Worm (Caenorhabditis elegans) whole organism, young adult: ENCODE data around the gene F22E5.2.

Experiments
- B0019.2 ChIP-seq: fragments of 200-800 bp; sonication (Bioruptor generic); conservative IDR thresholded peaks from 2 replicates; pipeline ENCODE4 v1.3.6; 2022; ENCODE audit warnings: missing genetic modification reagents, missing genetic modification characterization, missing compliant biosample characterization
- F49E8.2 ChIP-seq: sonication (generic microtip); optimal IDR thresholded peaks from 3 replicates; lab custom pipeline; 2017; ENCODE audit warnings: missing genetic modification characterization, mild to moderate bottlenecking, missing compliant biosample characterization, antibody characterized with exemption, moderate library complexity; ENCODE audit not compliant: insufficient read depth
- F55B11.4 ChIP-seq: sonication (generic microtip); optimal IDR thresholded peaks from 2 replicates; lab custom pipeline; 2016; ENCODE audit warnings: missing compliant biosample characterization, missing genetic modification characterization, borderline replicate concordance; ENCODE audit not compliant: insufficient read depth
- madf-10 ChIP-seq: sonication (generic microtip); optimal IDR thresholded peaks from 2 replicates; lab custom pipeline; 2016; ENCODE audit warnings: mild to moderate bottlenecking, missing genetic modification characterization, missing compliant biosample characterization
- rpc-1 ChIP-seq, 2 experiments: fragments of 150-350 bp in 1 of 2; sonication (generic microtip) in 1 of 2; optimal IDR thresholded peaks; 2 replicates each; lab custom pipeline; 2014 to 2018; ENCODE audit warnings: missing biosample characterization in 1 of 2, missing genetic modification characterization in 1 of 2, missing genetic modification reagents in 1 of 2, missing genotype in 1 of 2
- ztf-28 ChIP-seq: fragments of 200-800 bp; sonication (Bioruptor generic); IDR thresholded peaks from 2 replicates; pipeline ENCODE4 v1.3.6; 2022; ENCODE audit warnings: missing genetic modification reagents, missing genetic modification characterization, missing compliant biosample characterization

DNA sequence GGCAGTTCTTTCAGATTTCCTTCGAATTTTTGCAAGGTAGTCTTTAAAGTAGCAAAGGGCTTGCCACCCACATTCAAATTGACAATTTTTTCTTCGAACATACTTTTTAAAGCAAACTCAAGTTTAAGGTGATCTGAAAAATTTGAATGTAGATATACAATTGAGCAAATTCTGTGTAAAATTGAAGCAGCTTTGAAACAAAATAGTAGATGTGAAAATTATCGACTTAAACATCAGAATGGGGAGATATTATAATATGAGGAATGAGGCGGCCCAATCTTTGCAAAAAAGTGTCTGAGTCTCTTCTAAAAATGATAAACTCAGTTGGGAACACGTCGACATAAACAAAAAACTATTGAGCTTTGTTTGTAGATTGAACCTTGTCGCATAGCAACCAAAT, 20.7 kb upstream of the F22E5.2 start, which contains the start of gene F22E5.11:
- no peak for TF ChIP-seq F49E8.2 (tag; lab: Kevin White, UChicago)
- no peak for TF ChIP-seq F55B11.4
- TF ChIP-seq B0019.2 (GFP tag; lab: Robert Waterston, UW): no peak
- no peak for TF ChIP-seq madf-10 (tag; lab: Kevin White, UChicago)
- no peak for TF ChIP-seq ztf-28 (GFP tag; lab: Robert Waterston, UW)
- no peak for TF ChIP-seq rpc-1 (optimal IDR thresholded peaks at IDR 0.05; lab: Kevin White, UChicago)
- TF ChIP-seq rpc-1 (tag; optimal IDR thresholded peaks at IDR 0.05; lab: Kevin White, UChicago): no peak
